Fruit fly (Drosophila melanogaster): ENCODE measurements around the gene CG44227.

The CG44227 gene

dm6 chr3R:8669029-8669707 is 15.8 kb downstream of the CG44227 start (continued):
- TF ChIP-seq eyg (GFP tag; optimal IDR thresholded peaks at IDR 0.05) (peak; percentile 95), dan (GFP tag; IDR thresholded peaks at IDR 0.05) (peak; percentile 87), Ada2b (GFP tag; IDR thresholded peaks at IDR 0.05) (peak; percentile 97), ro (GFP tag; IDR thresholded peaks at IDR 0.05) (peak; percentile 87), zen (tag; optimal IDR thresholded peaks at IDR 0.05) (peak; percentile 96), CG12744 (GFP tag; optimal IDR thresholded peaks at IDR 0.05) (peak; percentile 97), jumu (GFP tag; optimal IDR thresholded peaks at IDR 0.05) (peak; percentile 97), mam (GFP tag; optimal IDR thresholded peaks at IDR 0.05) (peak; percentile 98), grau (tag; optimal IDR thresholded peaks at IDR 0.05) (peak; percentile 96), CG9817 (tag; optimal IDR thresholded peaks at IDR 0.05) (peak; percentile 94), CG12104 (GFP tag; optimal IDR thresholded peaks at IDR 0.05) (peak; percentile 96), NC2β (GFP tag; optimal IDR thresholded peaks at IDR 0.05) (peak; percentile 98), slp2 (GFP tag; optimal IDR thresholded peaks at IDR 0.05) (peak; percentile 96), CG1603 (tag; optimal IDR thresholded peaks at IDR 0.05) (peak; percentile 98), slou (GFP tag; optimal IDR thresholded peaks at IDR 0.05) (peak; percentile 93), gfzf (GFP tag; optimal IDR thresholded peaks at IDR 0.05) (peak; percentile 32), CG8290 (GFP tag; optimal IDR thresholded peaks at IDR 0.05) (peak; percentile 97), CG8290 (tag; optimal IDR thresholded peaks at IDR 0.05) (peak; percentile 94 to 99), CG2116 (GFP tag; optimal IDR thresholded peaks at IDR 0.05) (peak; percentile 91), Sry-β (GFP tag; optimal IDR thresholded peaks at IDR 0.05) (peak; percentile 74), z (GFP tag; IDR thresholded peaks at IDR 0.05) (peak; percentile 80; the same call in 2 of the 3 replicates), sisA (GFP tag; IDR thresholded peaks at IDR 0.05) (peak; percentile 95), CG11247 (GFP tag; IDR thresholded peaks at IDR 0.05) (peak; percentile 93), bigmax (GFP tag; optimal IDR thresholded peaks at IDR 0.05) (peak; percentile 85), CG1647 (GFP tag; optimal IDR thresholded peaks at IDR 0.05) (peak; percentile 97), Fer1 (GFP tag; optimal IDR thresholded peaks at IDR 0.05) (peak; percentile 99), croc (GFP tag; conservative IDR thresholded peaks at IDR 0.05) (peak; percentile 90), maf-S (GFP tag; optimal IDR thresholded peaks at IDR 0.05) (peak; percentile 96), pros (GFP tag; optimal IDR thresholded peaks at IDR 0.05) (peak; percentile 87), Ssrp (tag; optimal IDR thresholded peaks at IDR 0.05) (peak; percentile 96), danr (GFP tag; IDR thresholded peaks at IDR 0.05) (peak; percentile 89), so (GFP tag; IDR thresholded peaks at IDR 0.05) (peak; percentile 97), TFAM (GFP tag; optimal IDR thresholded peaks at IDR 0.05) (peak; percentile 87), CG9876 (GFP tag; optimal IDR thresholded peaks at IDR 0.05) (peak; percentile 86), CG33213 (GFP tag; optimal IDR thresholded peaks at IDR 0.05) (peak; percentile 97), Opbp (GFP tag; IDR thresholded peaks at IDR 0.05; ENCODE audit: partially characterized antibody) (peak; percentile 96), CG7745 (tag; optimal IDR thresholded peaks at IDR 0.05) (peak; percentile 78), bbx (GFP tag; IDR thresholded peaks at IDR 0.05; ENCODE audit: partially characterized antibody) (peak; percentile 75), Atf6 (GFP tag; IDR thresholded peaks at IDR 0.05) (peak; percentile 97), CG14441 (GFP tag; IDR thresholded peaks at IDR 0.05) (peak; percentile 95), CG11723 (GFP tag; optimal IDR thresholded peaks at IDR 0.05) (peak; percentile 95), gce (GFP tag; IDR thresholded peaks at IDR 0.05) (peak; percentile 96), D19B (GFP tag; optimal IDR thresholded peaks at IDR 0.05) (peak; percentile 91), Blimp-1 (GFP tag; optimal IDR thresholded peaks at IDR 0.05) (peak; percentile 97), unpg (GFP tag; optimal IDR thresholded peaks at IDR 0.05) (peak; percentile 99), sna (GFP tag; IDR thresholded peaks at IDR 0.05; ENCODE audit: partially characterized antibody) (no peak; the same call in 1 of the 2 replicates), BtbVII (GFP tag; optimal IDR thresholded peaks at IDR 0.05) (peak; percentile 98), ara (GFP tag; IDR thresholded peaks at IDR 0.05) (peak; percentile 98), tll (GFP tag; optimal IDR thresholded peaks at IDR 0.05) (peak in 1 of 2 experiments; percentile 64), HmgZ (tag; optimal IDR thresholded peaks at IDR 0.05) (peak; percentile 99)
